Worm (Caenorhabditis elegans): ENCODE results near the gene pat-9.
A peak's percentile ranks its signal among the peaks of the same experiment; 100 is the strongest.

Gene pat-9

DNA sequence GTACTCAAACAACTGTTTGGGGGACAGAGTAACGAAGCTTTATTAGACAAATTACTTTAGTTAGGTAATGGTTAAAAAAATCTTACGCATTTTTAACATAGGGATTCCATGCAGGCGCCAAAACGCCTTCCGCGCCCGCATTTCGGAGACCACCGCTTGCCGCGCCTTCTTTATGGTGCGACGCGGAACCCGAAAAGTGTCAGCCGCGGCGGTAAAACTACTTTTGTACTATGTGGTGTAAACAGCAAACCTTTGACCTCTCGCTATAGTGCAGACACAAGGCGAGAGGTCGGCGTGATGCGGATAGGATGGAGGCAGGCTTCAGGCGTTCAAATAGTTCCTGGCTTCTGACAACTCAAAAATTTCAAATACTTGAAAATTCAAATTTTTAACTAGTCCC is 38.6 kb downstream of the pat-9 start:
- TF ChIP-seq sup-37 (GFP tag; optimal IDR thresholded peaks at IDR 0.05) (no peak), hpl-2 (GFP tag; optimal IDR thresholded peaks at IDR 0.05) (no peak), zag-1 (tag; optimal IDR thresholded peaks at IDR 0.05) (no peak), nhr-84 (tag; optimal IDR thresholded peaks at IDR 0.05) (no peak), lir-3 (tag; optimal IDR thresholded peaks at IDR 0.05; ENCODE audit: poor library complexity) (no peak), nhr-19 (GFP tag; conservative IDR thresholded peaks at IDR 0.05) (no peak), xbp-1 (tag; optimal IDR thresholded peaks at IDR 0.05) (no peak)

DNA sequence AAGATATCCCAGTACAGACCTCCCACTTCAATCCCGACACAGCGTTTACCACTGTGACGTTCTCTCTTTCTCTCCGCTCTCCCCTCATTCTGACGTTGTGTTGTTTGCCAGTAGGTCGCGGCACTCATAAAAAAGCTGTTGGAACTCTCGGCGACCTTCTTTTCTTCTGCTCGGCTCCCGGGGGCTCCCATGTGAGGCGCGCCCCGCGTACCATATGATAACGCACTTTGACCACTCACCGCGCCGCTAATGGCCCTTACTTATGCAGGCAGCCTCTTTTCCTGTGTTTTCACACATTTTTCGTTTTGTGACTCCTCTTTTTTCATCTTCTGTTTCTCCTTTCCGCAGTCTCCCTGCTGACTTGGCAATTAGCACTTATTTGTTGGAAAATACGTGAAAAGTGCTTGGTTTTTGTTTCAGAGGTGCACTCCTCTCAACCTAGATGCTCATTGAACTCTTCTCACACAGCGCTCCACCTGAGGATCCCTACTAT is 42.7 kb downstream of the pat-9 start, which contains the start of gene ser-1:
TSS of gene ser-1 (plus strand) at position 443 of the 493 bp plus-strand sequence.
- TF ChIP-seq lir-3 (tag; optimal IDR thresholded peaks at IDR 0.05; ENCODE audit: poor library complexity): no peak
- TF ChIP-seq nhr-90 (tag; optimal IDR thresholded peaks at IDR 0.05; ENCODE audit: poor library complexity): no peak
- TF ChIP-seq ceh-90 (tag; optimal IDR thresholded peaks at IDR 0.05): no peak
- TF ChIP-seq lin-14 (GFP tag; optimal IDR thresholded peaks at IDR 0.05): peak; percentile 6

DNA sequence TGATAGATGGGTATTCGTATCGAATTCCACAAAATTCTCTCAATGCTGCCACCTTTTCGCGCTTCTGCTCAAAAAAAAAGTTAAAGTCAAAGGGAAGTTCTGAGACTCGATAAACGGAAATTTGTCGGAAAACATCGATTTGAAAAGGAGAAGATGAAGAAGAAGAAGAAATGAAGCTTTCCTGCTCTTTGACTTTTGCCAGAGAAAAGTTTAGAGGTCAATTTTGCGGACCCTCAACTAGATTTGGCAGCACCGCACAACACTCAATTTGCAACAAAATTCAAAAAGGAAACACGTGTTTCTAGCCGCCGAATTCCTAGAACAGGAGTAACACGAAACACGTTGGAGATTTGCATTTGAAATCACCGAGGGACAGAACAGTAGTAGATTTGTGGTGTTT is 51.4 kb downstream of the pat-9 start:
- no peak for TF ChIP-seq egl-13 (tag; optimal IDR thresholded peaks at IDR 0.05)
- TF ChIP-seq fkh-10 (GFP tag; optimal IDR thresholded peaks at IDR 0.05): peak; percentile 97
- no peak for TF ChIP-seq irx-1 (tag; optimal IDR thresholded peaks at IDR 0.05)
- no peak for TF ChIP-seq sox-4 (tag; optimal IDR thresholded peaks at IDR 0.05)
- TF ChIP-seq ztf-11 (tag; optimal IDR thresholded peaks at IDR 0.05): no peak
- TF ChIP-seq efl-1 (optimal IDR thresholded peaks at IDR 0.05): no peak
- TF ChIP-seq efl-1 (GFP tag; optimal IDR thresholded peaks at IDR 0.05 in 1 of 2): no peak
- no peak for TF ChIP-seq hlh-4 (tag; optimal IDR thresholded peaks at IDR 0.05)
- TF ChIP-seq unc-86 (tag; optimal IDR thresholded peaks at IDR 0.05): no peak
- no peak for TF ChIP-seq aha-1 (tag; optimal IDR thresholded peaks at IDR 0.05)
- peak; percentile 1 for TF ChIP-seq lin-14 (GFP tag; optimal IDR thresholded peaks at IDR 0.05)
- no peak for TF ChIP-seq mab-9 (GFP tag; IDR thresholded peaks at IDR 0.05)
- no peak for TF ChIP-seq mef-2 (tag; optimal IDR thresholded peaks at IDR 0.05)
- TF ChIP-seq nhr-47 (tag; optimal IDR thresholded peaks at IDR 0.05): no peak
- TF ChIP-seq sptf-1 (tag; optimal IDR thresholded peaks at IDR 0.05): no peak
- no peak for TF ChIP-seq grh-1 (GFP tag; IDR thresholded peaks at IDR 0.05)
- TF ChIP-seq ces-1 (GFP tag; optimal IDR thresholded peaks at IDR 0.05): no peak
